Fruit fly (Drosophila melanogaster): Measurements from ENCODE around the gene CG7560.

- TF ChIP-seq Dfd (GFP tag; optimal IDR thresholded peaks at IDR 0.05) (no peak), gcm2 (GFP tag; optimal IDR thresholded peaks at IDR 0.05) (no peak), ewg (GFP tag; optimal IDR thresholded peaks at IDR 0.05) (no peak)
These were observed 10.4 kb downstream of the CG7560 start, which contains the start of gene CG6149 for dm6 chr3L:11435376-11435775.
